Worm (Caenorhabditis elegans) whole organism, late embryonic: Measurements from ENCODE around the gene F09F9.5.

Source experiments
- C08G9.2 ChIP-seq: sonication (generic microtip); optimal IDR thresholded peaks from 2 replicates; lab custom pipeline; 2016; ENCODE audit warnings: mild to moderate bottlenecking, missing genetic modification characterization, moderate library complexity, missing compliant biosample characterization
- C38D4.7 ChIP-seq: fragments of 200-800 bp; sonication (Bioruptor generic); optimal IDR thresholded peaks from 2 replicates; lab custom pipeline; 2018; ENCODE audit warnings: mild to moderate bottlenecking, missing genetic modification characterization, moderate library complexity, missing compliant biosample characterization
- F13H6.1 ChIP-seq: sonication (generic microtip); optimal IDR thresholded peaks from 2 replicates; lab custom pipeline; 2016; ENCODE audit warnings: missing genetic modification characterization, missing compliant biosample characterization
- K02D7.2 ChIP-seq: sonication (generic microtip); optimal IDR thresholded peaks from 2 replicates; lab custom pipeline; 2017; ENCODE audit warnings: mild to moderate bottlenecking, missing genetic modification characterization, missing compliant biosample characterization
- K09A11.1 ChIP-seq: sonication (generic microtip); optimal IDR thresholded peaks from 2 replicates; lab custom pipeline; 2017; ENCODE audit warnings: antibody characterized with exemption, mild to moderate bottlenecking, missing genetic modification characterization, missing compliant biosample characterization; ENCODE audit not compliant: insufficient read depth
- T23F11.4 ChIP-seq: fragments of 200-800 bp; sonication (Bioruptor generic); optimal IDR thresholded peaks from 2 replicates; lab custom pipeline; 2018; ENCODE audit warnings: mild to moderate bottlenecking, missing genetic modification characterization, missing compliant biosample characterization
- Y22D7AL.16 ChIP-seq: sonication (generic microtip); optimal IDR thresholded peaks from 2 replicates; lab custom pipeline; 2016; ENCODE audit warnings: missing genetic modification characterization, missing compliant biosample characterization
- ama-1 ChIP-seq: fragments of 150-350 bp; optimal IDR thresholded peaks from 2 replicates; lab custom pipeline; 2014
- ceh-18 ChIP-seq: sonication (generic microtip); optimal IDR thresholded peaks from 2 replicates; lab custom pipeline; 2016; ENCODE audit warnings: missing genetic modification characterization, missing compliant biosample characterization
- ceh-19 ChIP-seq: fragments of 200-800 bp; sonication (Bioruptor generic); optimal IDR thresholded peaks from 2 replicates; lab custom pipeline; 2018; ENCODE audit warnings: mild to moderate bottlenecking, missing genetic modification characterization, missing compliant biosample characterization
- ceh-2 ChIP-seq: sonication (generic microtip); optimal IDR thresholded peaks from 2 replicates; lab custom pipeline; 2016; ENCODE audit warnings: missing genotype, missing genetic modification characterization, missing compliant biosample characterization
- ceh-22 ChIP-seq: sonication (generic microtip); optimal IDR thresholded peaks from 2 replicates; lab custom pipeline; 2017; ENCODE audit warnings: missing biosample characterization, missing genetic modification characterization
- ceh-31 ChIP-seq: sonication (generic microtip); optimal IDR thresholded peaks from 2 replicates; lab custom pipeline; 2016; ENCODE audit warnings: missing genetic modification characterization, missing compliant biosample characterization
- ceh-34 ChIP-seq: sonication (generic microtip); optimal IDR thresholded peaks from 2 replicates; lab custom pipeline; 2016; ENCODE audit warnings: mild to moderate bottlenecking, missing genetic modification characterization, missing compliant biosample characterization
- ceh-45 ChIP-seq: fragments of 200-800 bp; sonication (Bioruptor generic); IDR thresholded peaks from 2 replicates; pipeline ENCODE4 v1.3.6; 2022; ENCODE audit warnings: missing genetic modification reagents, missing genetic modification characterization, missing compliant biosample characterization
- ceh-48 ChIP-seq: sonication (generic microtip); optimal IDR thresholded peaks from 2 replicates; lab custom pipeline; 2016; ENCODE audit warnings: missing genetic modification characterization, inconsistent platforms, missing compliant biosample characterization
- ceh-6 ChIP-seq: fragments of 200-800 bp; sonication (Bioruptor generic); optimal IDR thresholded peaks from 2 replicates; lab custom pipeline; 2018; ENCODE audit warnings: mild to moderate bottlenecking, missing genetic modification characterization, missing compliant biosample characterization
- ceh-9 ChIP-seq: sonication (generic microtip); optimal IDR thresholded peaks from 2 replicates; lab custom pipeline; 2016; ENCODE audit warnings: mild to moderate bottlenecking, missing genetic modification characterization, inconsistent platforms, missing compliant biosample characterization
- che-1 ChIP-seq: sonication (generic microtip); optimal IDR thresholded peaks from 2 replicates; lab custom pipeline; 2016; ENCODE audit warnings: mild to moderate bottlenecking, missing genetic modification characterization, missing compliant biosample characterization
- dmd-4 ChIP-seq: sonication (generic microtip); optimal IDR thresholded peaks from 2 replicates; lab custom pipeline; 2016; ENCODE audit warnings: borderline replicate concordance, missing genetic modification characterization, missing compliant biosample characterization
- elt-4 ChIP-seq: sonication (generic microtip); optimal IDR thresholded peaks from 2 replicates; lab custom pipeline; 2016; ENCODE audit warnings: missing genetic modification characterization, missing compliant biosample characterization
- fkh-10 ChIP-seq: fragments of 150-350 bp; optimal IDR thresholded peaks from 2 replicates; lab custom pipeline; 2014; ENCODE audit warnings: missing biosample characterization, missing genetic modification reagents, missing genetic modification characterization
- fkh-6 ChIP-seq: sonication (generic microtip); optimal IDR thresholded peaks from 2 replicates; lab custom pipeline; 2016; ENCODE audit warnings: missing genetic modification characterization, missing compliant biosample characterization
- hlh-13 ChIP-seq: fragments of 200-800 bp; sonication (Bioruptor generic); optimal IDR thresholded peaks from 2 replicates; lab custom pipeline; 2018; ENCODE audit warnings: mild to moderate bottlenecking, missing genetic modification characterization, missing compliant biosample characterization
- hlh-15 ChIP-seq: sonication (generic microtip); optimal IDR thresholded peaks from 2 replicates; lab custom pipeline; 2016; ENCODE audit warnings: missing genetic modification characterization, missing compliant biosample characterization
- hlh-30 ChIP-seq: sonication (generic microtip); optimal IDR thresholded peaks from 2 replicates; lab custom pipeline; 2017; ENCODE audit warnings: antibody characterized with exemption, missing genetic modification characterization, missing compliant biosample characterization; ENCODE audit not compliant: insufficient read depth
- hlh-8 ChIP-seq: sonication (generic microtip); optimal IDR thresholded peaks from 2 replicates; lab custom pipeline; 2016; ENCODE audit warnings: missing genotype, missing genetic modification characterization, missing compliant biosample characterization
- lim-6 ChIP-seq: sonication (generic microtip); optimal IDR thresholded peaks from 2 replicates; lab custom pipeline; 2016; ENCODE audit warnings: missing genetic modification characterization, missing compliant biosample characterization
- lin-11 ChIP-seq: fragments of 200-800 bp; sonication (Bioruptor generic); optimal IDR thresholded peaks from 2 replicates; lab custom pipeline; 2018; ENCODE audit warnings: mild to moderate bottlenecking, missing genetic modification characterization, missing compliant biosample characterization
- pag-3 ChIP-seq: sonication (generic microtip); optimal IDR thresholded peaks from 2 replicates; lab custom pipeline; 2016; ENCODE audit warnings: missing compliant biosample characterization, missing genetic modification characterization, borderline replicate concordance
- pha-2 ChIP-seq: sonication (generic microtip); optimal IDR thresholded peaks from 2 replicates; lab custom pipeline; 2017; ENCODE audit warnings: mild to moderate bottlenecking, missing genetic modification characterization, missing compliant biosample characterization
- pha-4 ChIP-seq: fragments of 150-350 bp; optimal IDR thresholded peaks from 2 replicates; lab custom pipeline; 2018; ENCODE audit warnings: missing biosample characterization, missing genetic modification reagents, missing genetic modification characterization
- pros-1 ChIP-seq: fragments of 150-350 bp; optimal IDR thresholded peaks from 2 replicates; lab custom pipeline; 2014; ENCODE audit warnings: missing biosample characterization, missing genetic modification reagents, missing genetic modification characterization
- rnt-1 ChIP-seq: sonication (generic microtip); optimal IDR thresholded peaks from 2 replicates; lab custom pipeline; 2016; ENCODE audit warnings: missing genetic modification characterization, missing compliant biosample characterization
- sdc-2 ChIP-seq: sonication (generic microtip); optimal IDR thresholded peaks from 2 replicates; lab custom pipeline; 2016; ENCODE audit warnings: missing genotype, missing genetic modification characterization, missing compliant biosample characterization
- sox-2 ChIP-seq: fragments of 200-800 bp; sonication (Bioruptor generic); IDR thresholded peaks from 2 replicates; pipeline ENCODE4 v1.3.6; 2022; ENCODE audit warnings: missing genetic modification reagents, missing genetic modification characterization, missing compliant biosample characterization
- syd-9 ChIP-seq: sonication (generic microtip); optimal IDR thresholded peaks from 2 replicates; lab custom pipeline; 2016; ENCODE audit warnings: mild to moderate bottlenecking, missing genetic modification characterization, moderate library complexity, missing compliant biosample characterization
- tbx-2 ChIP-seq: sonication (generic microtip); optimal IDR thresholded peaks from 2 replicates; lab custom pipeline; 2016; ENCODE audit warnings: missing genetic modification characterization, missing compliant biosample characterization
- ttx-3 ChIP-seq: sonication (generic microtip); optimal IDR thresholded peaks from 2 replicates; lab custom pipeline; 2016; ENCODE audit warnings: missing genetic modification reagents, missing genetic modification characterization, missing compliant biosample characterization
- unc-3 ChIP-seq, 2 experiments: fragments of 200-800 bp in 1 of 2; sonication (Bioruptor generic) in 1 of 2; sonication (generic microtip) in 1 of 2; conservative IDR thresholded peaks in 1 of 2; optimal IDR thresholded peaks in 1 of 2; 2 replicates each; pipeline versions ENCODE4 v1.3.6 to Lab custom; 2016 to 2022; ENCODE audit warnings: missing compliant biosample characterization in 2 of 2, missing genetic modification characterization in 2 of 2, missing genetic modification reagents in 1 of 2
- unc-42 ChIP-seq: sonication (generic microtip); optimal IDR thresholded peaks from 2 replicates; lab custom pipeline; 2016; ENCODE audit warnings: missing genotype, missing genetic modification characterization, missing compliant biosample characterization
- unc-55 ChIP-seq: sonication (generic microtip); optimal IDR thresholded peaks from 2 replicates; lab custom pipeline; 2017; ENCODE audit warnings: missing biosample characterization, missing genetic modification reagents, missing genetic modification characterization
- unc-86 ChIP-seq: sonication (generic microtip); optimal IDR thresholded peaks from 2 replicates; lab custom pipeline; 2016; ENCODE audit warnings: missing genetic modification characterization, missing compliant biosample characterization
- zip-5 ChIP-seq: sonication (generic microtip); optimal IDR thresholded peaks from 2 replicates; lab custom pipeline; 2016; ENCODE audit warnings: missing genetic modification characterization, missing compliant biosample characterization

The F09F9.5 gene

DNA sequence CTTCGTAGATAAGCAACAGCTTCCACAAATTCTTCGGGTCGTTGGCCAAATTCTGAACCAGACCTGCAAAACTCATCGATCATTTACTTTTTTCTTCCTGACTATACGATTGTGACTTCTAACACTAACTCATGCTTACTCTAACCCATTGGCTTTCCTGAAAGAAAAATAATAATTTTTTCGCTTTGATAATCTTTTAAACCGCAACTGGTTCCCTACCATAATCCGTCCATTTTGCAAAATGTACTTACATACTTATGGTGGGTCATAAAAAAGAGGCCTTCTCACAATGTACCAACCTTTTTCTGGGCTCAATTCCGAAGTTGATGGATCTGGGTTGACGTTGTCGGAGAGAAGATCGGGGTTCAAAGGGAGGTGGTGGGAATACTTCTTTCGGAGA lies 22.7 kb upstream of the F09F9.5 start:
- TF ChIP-seq ttx-3 (tag; lab: Kevin White, UChicago) = no peak
- no peak for TF ChIP-seq ceh-18 (tag; lab: Kevin White, UChicago)
- TF ChIP-seq ceh-31 (tag; lab: Kevin White, UChicago) = no peak
- TF ChIP-seq hlh-13 (GFP tag; lab: Kevin White, UChicago) = no peak
- TF ChIP-seq hlh-30 (tag; lab: Kevin White, UChicago) = no peak
- no peak for TF ChIP-seq che-1 (tag; lab: Kevin White, UChicago)
- TF ChIP-seq pros-1 (tag; lab: Kevin White, UChicago) = no peak
- TF ChIP-seq zip-5 (tag; lab: Kevin White, UChicago) = no peak
- no peak for TF ChIP-seq rnt-1 (tag; lab: Kevin White, UChicago)
- TF ChIP-seq dmd-4 = no peak
- TF ChIP-seq syd-9 (tag; lab: Kevin White, UChicago) = no peak
- TF ChIP-seq fkh-6 (tag; lab: Kevin White, UChicago) = no peak
- no peak for TF ChIP-seq T23F11.4 (GFP tag; lab: Kevin White, UChicago)
- TF ChIP-seq sox-2 = no peak
- TF ChIP-seq K09A11.1 (tag; lab: Kevin White, UChicago) = no peak
- no peak for TF ChIP-seq pha-4 (tag; lab: Kevin White, UChicago)
- no peak for TF ChIP-seq C08G9.2 (tag; lab: Kevin White, UChicago)
- TF ChIP-seq ceh-9 (tag; lab: Kevin White, UChicago) = no peak
- no peak for TF ChIP-seq hlh-15 (tag; lab: Kevin White, UChicago)

DNA sequence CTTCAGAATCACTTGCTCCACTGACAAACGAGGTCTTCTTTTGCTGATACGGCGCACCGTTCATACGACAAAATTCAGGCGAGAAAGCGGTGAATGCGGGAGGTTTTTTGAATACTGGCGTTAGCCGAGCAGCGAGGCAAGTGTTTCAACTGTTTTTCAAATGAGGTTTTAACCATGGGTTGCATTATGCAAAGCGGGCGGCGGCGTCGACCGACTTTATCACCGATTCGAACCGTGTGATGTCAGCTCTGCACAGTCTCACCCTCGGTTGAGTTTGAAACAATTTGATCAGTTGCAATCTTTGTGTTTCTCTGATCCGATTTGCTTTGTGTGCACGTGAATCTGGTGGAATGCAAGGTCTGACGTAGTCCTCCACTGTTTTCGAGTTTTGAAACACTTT lies 17.3 kb upstream of the F09F9.5 start, which contains the start of gene clh-4:
clh-4 (minus strand) TSS at position 101 of the 400 bp plus-strand sequence.
- no peak for TF ChIP-seq unc-55 (GFP tag; lab: Kevin White, UChicago)
- no peak for TF ChIP-seq Y22D7AL.16 (tag; lab: Kevin White, UChicago)
- TF ChIP-seq F13H6.1 = no peak
- no peak for TF ChIP-seq C38D4.7 (GFP tag; lab: Kevin White, UChicago)
- TF ChIP-seq hlh-30 (tag; lab: Kevin White, UChicago) = no peak
- TF ChIP-seq ceh-6 (GFP tag; lab: Kevin White, UChicago) = no peak
- TF ChIP-seq unc-3 (GFP tag; conservative IDR thresholded peaks at IDR 0.05; lab: Robert Waterston, UW) = no peak
- TF ChIP-seq unc-3 (tag; optimal IDR thresholded peaks at IDR 0.05; lab: Kevin White, UChicago) = no peak
- no peak for TF ChIP-seq unc-42 (tag; lab: Kevin White, UChicago)
- no peak for TF ChIP-seq pag-3
- no peak for TF ChIP-seq tbx-2 (tag; lab: Kevin White, UChicago)
- TF ChIP-seq K02D7.2 = no peak
- TF ChIP-seq ceh-22 (tag; lab: Kevin White, UChicago) = no peak
- TF ChIP-seq ceh-45 (GFP tag; lab: Robert Waterston, UW) = no peak
- no peak for TF ChIP-seq sdc-2 (tag; lab: Kevin White, UChicago)
- TF ChIP-seq ceh-48 = no peak
- no peak for TF ChIP-seq pha-2 (tag; lab: Kevin White, UChicago)
- TF ChIP-seq elt-4 (tag; lab: Kevin White, UChicago) = no peak
- TF ChIP-seq ceh-19 = no peak
- TF ChIP-seq lim-6 (tag; lab: Kevin White, UChicago) = no peak

DNA sequence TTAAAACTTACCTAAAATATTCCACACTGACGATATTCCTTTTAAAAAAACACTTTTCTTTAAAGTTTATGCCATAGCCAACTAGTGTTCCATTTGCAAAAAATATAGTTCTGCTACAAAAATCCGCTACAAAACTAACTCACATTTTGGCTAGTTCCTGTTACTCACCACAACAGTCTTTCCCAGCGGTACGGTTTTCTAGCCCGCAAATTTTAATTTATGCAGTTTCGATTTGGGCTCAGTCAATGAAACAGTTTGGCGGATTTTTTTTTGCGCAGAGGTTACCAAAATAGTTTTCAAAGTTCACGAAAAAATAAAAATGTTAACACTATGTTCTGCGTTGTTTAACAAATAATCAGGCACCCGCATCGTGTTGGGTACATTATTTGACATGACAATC lies 16.5 kb upstream of the F09F9.5 start:
- no peak for TF ChIP-seq sdc-2 (tag; lab: Kevin White, UChicago)
- TF ChIP-seq fkh-10 = no peak
- no peak for TF ChIP-seq ama-1
- TF ChIP-seq ceh-34 (tag; lab: Kevin White, UChicago) = no peak
- TF ChIP-seq ceh-19 = no peak
- no peak for TF ChIP-seq ceh-2 (tag; lab: Kevin White, UChicago)
- no peak for TF ChIP-seq unc-55 (GFP tag; lab: Kevin White, UChicago)
- TF ChIP-seq T23F11.4 (GFP tag; lab: Kevin White, UChicago) = no peak
- no peak for TF ChIP-seq hlh-8 (tag; lab: Kevin White, UChicago)
- no peak for TF ChIP-seq fkh-6 (tag; lab: Kevin White, UChicago)
- TF ChIP-seq lin-11 (tag; lab: Kevin White, UChicago) = no peak
- TF ChIP-seq K02D7.2 = no peak
- no peak for TF ChIP-seq unc-86 (tag; lab: Kevin White, UChicago)
